Fruit fly (Drosophila melanogaster): ENCODE data around the gene pug.

pug gene

dm6 chr3R:10687312-10687711 is 9.0 kb upstream of the pug start:
- TF ChIP-seq CG10631 (GFP tag; optimal IDR thresholded peaks at IDR 0.05) (no peak), CG6276 (GFP tag; optimal IDR thresholded peaks at IDR 0.05) (no peak), dac (GFP tag; optimal IDR thresholded peaks at IDR 0.05) (no peak), cyc (GFP tag; optimal IDR thresholded peaks at IDR 0.05) (no peak), Met (GFP tag; optimal IDR thresholded peaks at IDR 0.05) (no peak), Hr38 (GFP tag; optimal IDR thresholded peaks at IDR 0.05) (no peak), Gug (GFP tag; IDR thresholded peaks at IDR 0.05) (no peak), CG6792 (GFP tag; optimal IDR thresholded peaks at IDR 0.05) (no peak), spab (GFP tag; optimal IDR thresholded peaks at IDR 0.05) (no peak), OdsH (GFP tag; optimal IDR thresholded peaks at IDR 0.05) (no peak), Hr4 (GFP tag; optimal IDR thresholded peaks at IDR 0.05) (no peak), CG8632 (GFP tag; optimal IDR thresholded peaks at IDR 0.05) (no peak), vri (GFP tag; optimal IDR thresholded peaks at IDR 0.05) (no peak), ss (GFP tag; optimal IDR thresholded peaks at IDR 0.05) (no peak)

- TF ChIP-seq CG15336 (GFP tag; IDR thresholded peaks at IDR 0.05) (peak; percentile 51), Hr4 (GFP tag; optimal IDR thresholded peaks at IDR 0.05) (no peak), CG6792 (GFP tag; optimal IDR thresholded peaks at IDR 0.05) (no peak), CG8119 (GFP tag; IDR thresholded peaks at IDR 0.05) (peak; percentile 43; the same call in 1 of the 3 replicates), fd85E (GFP tag; optimal IDR thresholded peaks at IDR 0.05) (no peak), CG10669 (GFP tag; optimal IDR thresholded peaks at IDR 0.05) (no peak), topi (GFP tag; optimal IDR thresholded peaks at IDR 0.05) (no peak), eg (GFP tag; IDR thresholded peaks at IDR 0.05) (peak; percentile 63; the same call in 1 of the 3 replicates), Lpt (GFP tag; optimal IDR thresholded peaks at IDR 0.05) (no peak), net (GFP tag; optimal IDR thresholded peaks at IDR 0.05) (no peak), CG10631 (GFP tag; optimal IDR thresholded peaks at IDR 0.05) (no peak), CG31627 (GFP tag; optimal IDR thresholded peaks at IDR 0.05) (no peak), Ets21C (GFP tag; optimal IDR thresholded peaks at IDR 0.05) (no peak), CG3919 (GFP tag; optimal IDR thresholded peaks at IDR 0.05) (no peak), Sox14 (GFP tag; optimal IDR thresholded peaks at IDR 0.05) (no peak), Blimp-1 (GFP tag; optimal IDR thresholded peaks at IDR 0.05) (no peak), CG16779 (tag; optimal IDR thresholded peaks at IDR 0.05) (no peak), ss (GFP tag; optimal IDR thresholded peaks at IDR 0.05) (no peak), Gug (GFP tag; IDR thresholded peaks at IDR 0.05) (no peak)
Observed at dm6 chr3R:10688160-10688559, 8.2 kb upstream of the pug start.

- TF ChIP-seq CG6276 (GFP tag; optimal IDR thresholded peaks at IDR 0.05) (peak; percentile 40), CG15336 (GFP tag; IDR thresholded peaks at IDR 0.05) (peak; percentile 60), CG32006 (GFP tag; optimal IDR thresholded peaks at IDR 0.05) (peak; percentile 40), CG8119 (GFP tag; IDR thresholded peaks at IDR 0.05) (peak; percentile 50; the same call in 1 of the 3 replicates), Sox102F (GFP tag; optimal IDR thresholded peaks at IDR 0.05) (no peak), CG6163 (GFP tag; IDR thresholded peaks at IDR 0.05) (peak; percentile 45; the same call in 1 of the 3 replicates), Hr4 (GFP tag; optimal IDR thresholded peaks at IDR 0.05) (peak; percentile 40), cyc (GFP tag; optimal IDR thresholded peaks at IDR 0.05) (no peak), CG11294 (GFP tag; IDR thresholded peaks at IDR 0.05) (peak; percentile 36; the same call in 1 of the 2 replicates), fd85E (GFP tag; optimal IDR thresholded peaks at IDR 0.05) (no peak), eg (GFP tag; IDR thresholded peaks at IDR 0.05) (peak; percentile 71; the same call in 2 of the 3 replicates)
Observed at dm6 chr3R:10688835-10689234, 7.5 kb upstream of the pug start.

- TF ChIP-seq svp (GFP tag) (peak; percentile 99), fkh (GFP tag; optimal IDR thresholded peaks at IDR 0.05) (peak; percentile 87), salr (GFP tag; optimal IDR thresholded peaks at IDR 0.05) (no peak)
Observed at dm6 chr3R:10699020-10699951, 3.0 kb downstream of the pug start.
